Worm (Caenorhabditis elegans) whole organism, L2 larva: ENCODE data around the gene magu-1.

Source experiments
- C34F6.9 ChIP-seq: fragments of 150-350 bp; optimal IDR thresholded peaks from 2 replicates; lab custom pipeline; 2014; ENCODE audit warnings: missing biosample characterization, missing genetic modification characterization
- F13H6.1 ChIP-seq: sonication (generic microtip); optimal IDR thresholded peaks from 2 replicates; lab custom pipeline; 2016; ENCODE audit warnings: missing genetic modification characterization, missing compliant biosample characterization
- R02D3.7 ChIP-seq: fragments of 150-350 bp; optimal IDR thresholded peaks from 2 replicates; lab custom pipeline; 2014; ENCODE audit warnings: missing biosample characterization, missing genetic modification characterization
- Y55F3AM.14 ChIP-seq: fragments of 200-800 bp; sonication (Bioruptor generic); optimal IDR thresholded peaks from 2 replicates; lab custom pipeline; 2018; ENCODE audit warnings: mild to moderate bottlenecking, missing genetic modification characterization, missing compliant biosample characterization
- alr-1 ChIP-seq: fragments of 150-350 bp; optimal IDR thresholded peaks from 2 replicates; lab custom pipeline; 2014; ENCODE audit warnings: missing biosample characterization, missing genetic modification characterization
- blmp-1 ChIP-seq: sonication (generic microtip); optimal IDR thresholded peaks from 2 replicates; lab custom pipeline; 2017; ENCODE audit warnings: missing genetic modification characterization, mild to moderate bottlenecking, missing compliant biosample characterization, antibody characterized with exemption, moderate library complexity; ENCODE audit not compliant: insufficient read depth
- ceh-16 ChIP-seq: fragments of 150-350 bp; optimal IDR thresholded peaks from 2 replicates; lab custom pipeline; 2014; ENCODE audit warnings: missing biosample characterization, missing genetic modification characterization
- ceh-82 ChIP-seq: fragments of 150-350 bp; optimal IDR thresholded peaks from 2 replicates; lab custom pipeline; 2014; ENCODE audit warnings: missing biosample characterization, missing genetic modification characterization
- crh-2 ChIP-seq: sonication (generic microtip); optimal IDR thresholded peaks from 2 replicates; lab custom pipeline; 2017; ENCODE audit warnings: missing biosample characterization, missing genetic modification characterization
- dmd-4 ChIP-seq: sonication (generic microtip); optimal IDR thresholded peaks from 2 replicates; lab custom pipeline; 2017; ENCODE audit warnings: missing biosample characterization, missing genetic modification characterization
- egl-27 ChIP-seq: sonication (generic microtip); optimal IDR thresholded peaks from 3 replicates; lab custom pipeline; 2017; ENCODE audit warnings: missing biosample characterization, missing genetic modification reagents, missing genetic modification characterization
- elt-1 ChIP-seq: fragments of 150-350 bp; optimal IDR thresholded peaks from 2 replicates; lab custom pipeline; 2014; ENCODE audit warnings: missing biosample characterization, missing genetic modification characterization
- fos-1 ChIP-seq: fragments of 150-350 bp; optimal IDR thresholded peaks from 2 replicates; lab custom pipeline; 2014; ENCODE audit warnings: missing biosample characterization, missing genetic modification characterization
- gmeb-1 ChIP-seq: fragments of 150-350 bp; optimal IDR thresholded peaks from 2 replicates; lab custom pipeline; 2014; ENCODE audit warnings: missing biosample characterization, missing genetic modification characterization
- lin-11 ChIP-seq: fragments of 150-350 bp; sonication (generic microtip); optimal IDR thresholded peaks from 2 replicates; lab custom pipeline; 2014; ENCODE audit warnings: missing biosample characterization, missing genetic modification characterization, inconsistent platforms, mixed read lengths
- lin-13 ChIP-seq: fragments of 150-350 bp; optimal IDR thresholded peaks from 2 replicates; lab custom pipeline; 2014; ENCODE audit warnings: missing biosample characterization, missing genetic modification reagents, missing genetic modification characterization
- lsy-2 ChIP-seq, 2 experiments: fragments of 150-350 bp in 1 of 2; sonication (generic microtip) in 1 of 2; optimal IDR thresholded peaks; 2 replicates each; lab custom pipeline; 2014 to 2017; ENCODE audit warnings: missing biosample characterization in 2 of 2, missing genetic modification characterization in 2 of 2
- mab-5 ChIP-seq: fragments of 150-350 bp; optimal IDR thresholded peaks from 2 replicates; lab custom pipeline; 2014; ENCODE audit warnings: missing biosample characterization, missing genetic modification characterization
- mdl-1 ChIP-seq, 2 experiments: fragments of 150-350 bp in 1 of 2; sonication (generic microtip) in 1 of 2; optimal IDR thresholded peaks; 2 replicates each; lab custom pipeline; 2017; ENCODE audit warnings: missing biosample characterization in 2 of 2, missing genetic modification characterization in 2 of 2
- nhr-10 ChIP-seq: sonication (generic microtip); optimal IDR thresholded peaks from 2 replicates; lab custom pipeline; 2017; ENCODE audit warnings: missing biosample characterization, missing genetic modification characterization
- nhr-11 ChIP-seq: fragments of 150-350 bp; optimal IDR thresholded peaks from 2 replicates; lab custom pipeline; 2014; ENCODE audit warnings: missing biosample characterization, missing genetic modification characterization
- nhr-12 ChIP-seq: fragments of 150-350 bp; optimal IDR thresholded peaks from 2 replicates; lab custom pipeline; 2014; ENCODE audit warnings: missing biosample characterization, missing genetic modification characterization
- nhr-129 ChIP-seq: fragments of 150-350 bp; optimal IDR thresholded peaks from 2 replicates; lab custom pipeline; 2014; ENCODE audit warnings: missing biosample characterization, missing genetic modification characterization
- nhr-21 ChIP-seq: fragments of 150-350 bp; optimal IDR thresholded peaks from 2 replicates; lab custom pipeline; 2014; ENCODE audit warnings: missing biosample characterization, missing genetic modification characterization
- nhr-237 ChIP-seq: fragments of 150-350 bp; optimal IDR thresholded peaks from 2 replicates; lab custom pipeline; 2014; ENCODE audit warnings: missing biosample characterization, missing genetic modification characterization
- nhr-25 ChIP-seq: fragments of 150-350 bp; sonication (generic microtip); optimal IDR thresholded peaks from 3 replicates; lab custom pipeline; 2014; ENCODE audit warnings: missing biosample characterization, missing genetic modification characterization
- nhr-6 ChIP-seq: fragments of 150-350 bp; optimal IDR thresholded peaks from 2 replicates; lab custom pipeline; 2014; ENCODE audit warnings: missing biosample characterization, missing genetic modification characterization
- nhr-77 ChIP-seq: fragments of 150-350 bp; optimal IDR thresholded peaks from 2 replicates; lab custom pipeline; 2014; ENCODE audit warnings: missing biosample characterization, missing genetic modification characterization
- peb-1 ChIP-seq: fragments of 150-350 bp; optimal IDR thresholded peaks from 2 replicates; lab custom pipeline; 2014; ENCODE audit warnings: missing biosample characterization, missing genetic modification characterization
- sem-4 ChIP-seq: fragments of 150-350 bp; optimal IDR thresholded peaks from 2 replicates; lab custom pipeline; 2014; ENCODE audit warnings: missing biosample characterization, missing genetic modification reagents, missing genetic modification characterization
- skn-1 ChIP-seq: sonication (generic microtip); optimal IDR thresholded peaks from 2 replicates; lab custom pipeline; 2017; ENCODE audit warnings: missing biosample characterization, missing genetic modification characterization
- sma-3 ChIP-seq: sonication (generic microtip); optimal IDR thresholded peaks from 2 replicates; lab custom pipeline; 2016; ENCODE audit warnings: missing genetic modification reagents, missing genetic modification characterization, missing compliant biosample characterization
- sma-9 ChIP-seq, 2 experiments: fragments of 150-350 bp in 1 of 2; sonication (generic microtip) in 1 of 2; optimal IDR thresholded peaks; 2 replicates each; lab custom pipeline; 2014 to 2016; ENCODE audit warnings: missing genetic modification characterization in 2 of 2, mild to moderate bottlenecking in 1 of 2, missing biosample characterization in 1 of 2, missing compliant biosample characterization in 1 of 2, missing genetic modification reagents in 1 of 2, moderate library complexity in 1 of 2
- unc-39 ChIP-seq: fragments of 150-350 bp; optimal IDR thresholded peaks from 2 replicates; lab custom pipeline; 2014; ENCODE audit warnings: missing biosample characterization, missing genetic modification characterization
- unc-55 ChIP-seq: fragments of 150-350 bp; sonication (generic microtip); optimal IDR thresholded peaks from 3 replicates; lab custom pipeline; 2014; ENCODE audit warnings: missing biosample characterization, missing genetic modification reagents, missing genetic modification characterization
- unc-62 ChIP-seq: fragments of 150-350 bp; optimal IDR thresholded peaks from 2 replicates; lab custom pipeline; 2014; ENCODE audit warnings: missing biosample characterization, missing genetic modification reagents, missing genetic modification characterization
- zag-1 ChIP-seq: fragments of 150-350 bp; optimal IDR thresholded peaks from 2 replicates; lab custom pipeline; 2014; ENCODE audit warnings: missing biosample characterization, missing genetic modification characterization
- ztf-1 ChIP-seq: fragments of 200-800 bp; sonication (Bioruptor generic); conservative IDR thresholded peaks from 2 replicates; pipeline ENCODE4 v1.3.6; 2022; ENCODE audit warnings: missing genetic modification characterization, missing compliant biosample characterization
- ztf-4 ChIP-seq: fragments of 150-350 bp; optimal IDR thresholded peaks from 2 replicates; lab custom pipeline; 2014; ENCODE audit warnings: missing biosample characterization, missing genetic modification characterization

magu-1 gene

ce11 chrIII:444101-444500, 27.4 kb downstream of the magu-1 start, which contains the start of gene Y55B1BR.8:
Y55B1BR.8 (plus strand) TSS chrIII:444401.
- no peak for TF ChIP-seq skn-1
- no peak for TF ChIP-seq mdl-1 (tag; optimal IDR thresholded peaks at IDR 0.05; lab: Kevin White, UChicago)
- no peak for TF ChIP-seq nhr-25 (tag; lab: Kevin White, UChicago)

DNA sequence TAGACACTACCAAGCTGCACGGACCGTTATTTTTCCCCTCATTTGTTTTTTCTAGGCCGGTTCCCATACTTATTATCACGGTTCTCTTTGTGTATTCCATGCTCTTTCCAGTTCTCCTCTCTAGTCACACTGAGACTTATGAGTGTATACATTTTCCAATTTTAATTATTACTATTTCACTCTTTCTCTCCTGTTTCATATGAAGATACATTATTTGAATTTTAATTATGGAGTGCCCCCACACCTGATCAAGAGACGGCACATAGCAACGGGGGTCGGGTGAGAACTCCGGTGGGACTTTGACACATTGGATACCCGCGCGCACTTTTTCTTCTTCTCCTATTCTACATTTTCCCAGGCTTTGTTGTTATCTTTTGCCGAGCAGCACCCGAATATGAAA, 31.6 kb downstream of the magu-1 start, which contains the start of gene affl-1:
affl-1 (plus strand) TSS at position 301 of the 400 bp plus-strand sequence.
- TF ChIP-seq egl-27 (tag; lab: Kevin White, UChicago), result no peak
- TF ChIP-seq zag-1 (tag; lab: Kevin White, UChicago), result no peak
- no peak for TF ChIP-seq nhr-237 (tag; lab: Kevin White, UChicago)
- no peak for TF ChIP-seq gmeb-1 (tag; lab: Kevin White, UChicago)
- TF ChIP-seq nhr-12 (tag; lab: Kevin White, UChicago), result no peak
- no peak for TF ChIP-seq ztf-1
- TF ChIP-seq sem-4 (tag; lab: Kevin White, UChicago), result no peak

- TF ChIP-seq nhr-25 (tag; lab: Kevin White, UChicago), result no peak
- no peak for TF ChIP-seq C34F6.9
- TF ChIP-seq ztf-1, result no peak
- TF ChIP-seq fos-1, result no peak
- TF ChIP-seq lin-13 (GFP tag; lab: Kevin White, UChicago), result no peak
- TF ChIP-seq, all 48 proteins: peak for 0
Measured at ce11 chrIII:437033-437432, 34.5 kb downstream of the magu-1 start.

ce11 chrIII:434361-434941, 37.1 kb downstream of the magu-1 start, which contains the start of gene affl-2:
affl-2 (plus strand) TSS chrIII:434891.
- TF ChIP-seq elt-1 (tag; lab: Kevin White, UChicago) (no peak), lsy-2 (tag; optimal IDR thresholded peaks at IDR 0.05; lab: Kevin White, UChicago) (peak in 1 of 2 experiments; percentile 3), blmp-1 (tag; lab: Kevin White, UChicago) (peak; percentile 26), C34F6.9 (peak; percentile 12), lin-13 (GFP tag; lab: Kevin White, UChicago) (peak; percentile 12), fos-1 (peak; percentile 24), sma-3 (peak; percentile 42), alr-1 (tag; lab: Kevin White, UChicago) (no peak), sem-4 (tag; lab: Kevin White, UChicago) (peak; percentile 8), nhr-25 (tag; lab: Kevin White, UChicago) (peak; percentile 41), nhr-237 (tag; lab: Kevin White, UChicago) (no peak), crh-2 (tag; lab: Kevin White, UChicago) (peak; percentile 15)

DNA sequence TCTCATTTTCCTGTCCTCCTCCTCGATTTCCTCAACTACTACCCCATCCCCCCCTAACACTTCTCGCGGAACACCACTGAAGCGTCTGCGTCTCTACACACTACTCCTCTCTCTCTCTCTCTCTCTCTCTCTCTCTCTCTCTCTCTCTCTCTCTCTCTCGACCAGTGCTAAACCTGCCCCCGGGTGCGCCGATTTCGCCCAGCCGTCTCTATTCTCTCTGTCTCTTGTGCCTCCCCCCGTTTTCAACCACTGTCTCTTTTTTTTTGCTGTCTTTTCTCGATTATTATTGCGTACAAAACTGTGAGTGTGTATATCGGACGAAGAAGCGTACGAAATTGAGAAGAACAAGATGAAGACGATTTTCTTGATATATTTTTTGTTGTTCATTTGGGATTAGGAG, 38.5 kb downstream of the magu-1 start:
- TF ChIP-seq egl-27 (tag; lab: Kevin White, UChicago) (peak; percentile 41), nhr-12 (tag; lab: Kevin White, UChicago) (no peak), crh-2 (tag; lab: Kevin White, UChicago) (peak; percentile 66), lin-11 (tag; lab: Kevin White, UChicago) (no peak), blmp-1 (tag; lab: Kevin White, UChicago) (peak; percentile 56), ztf-4 (tag; lab: Kevin White, UChicago) (no peak), nhr-10 (tag; lab: Kevin White, UChicago) (peak; percentile 63), ceh-16 (peak; percentile 31), sma-3 (peak; percentile 59), sma-9 (GFP tag; optimal IDR thresholded peaks at IDR 0.05; lab: Kevin White, UChicago) (peak; percentile 41), sma-9 (tag; optimal IDR thresholded peaks at IDR 0.05; lab: Kevin White, UChicago) (no peak), C34F6.9 (peak; percentile 51), unc-62 (GFP tag; lab: Kevin White, UChicago) (no peak), fos-1 (peak; percentile 43), sem-4 (tag; lab: Kevin White, UChicago) (no peak), F13H6.1 (tag; lab: Kevin White, UChicago) (peak; percentile 70), dmd-4 (tag; lab: Kevin White, UChicago) (no peak), unc-55 (GFP tag; lab: Kevin White, UChicago) (peak; percentile 65), R02D3.7 (tag; lab: Kevin White, UChicago) (no peak), nhr-21 (tag; lab: Kevin White, UChicago) (peak; percentile 79), nhr-129 (tag; lab: Kevin White, UChicago) (peak; percentile 40), nhr-6 (tag; lab: Kevin White, UChicago) (peak; percentile 32), nhr-11 (tag; lab: Kevin White, UChicago) (no peak), lsy-2 (tag; optimal IDR thresholded peaks at IDR 0.05; lab: Kevin White, UChicago) (peak; percentile 16 to 75), ceh-82 (tag; lab: Kevin White, UChicago) (no peak), nhr-25 (tag; lab: Kevin White, UChicago) (peak; percentile 84), nhr-77 (tag; lab: Kevin White, UChicago) (no peak), lin-13 (GFP tag; lab: Kevin White, UChicago) (peak; percentile 59), mdl-1 (tag; optimal IDR thresholded peaks at IDR 0.05; lab: Kevin White, UChicago) (peak in 1 of 2 experiments; percentile 21), Y55F3AM.14 (GFP tag; lab: Kevin White, UChicago) (peak; percentile 23), gmeb-1 (tag; lab: Kevin White, UChicago) (peak; percentile 34), peb-1 (tag; lab: Kevin White, UChicago) (no peak), unc-39 (no peak), mab-5 (peak; percentile 26)
